Worm (Caenorhabditis elegans): ENCODE measurements around the gene psf-1.

The psf-1 gene

ce11 chrII:9967999-9968706 is at the start of gene psf-1, which contains the start of gene R53.4:
Gene psf-1, plus strand, starts transcription at chrII:9968673.
Gene R53.4, minus strand, starts transcription at chrII:9968049.
- TF ChIP-seq C17E4.6 (GFP tag; IDR thresholded peaks at IDR 0.05) (no peak), nfya-2 (GFP tag; IDR thresholded peaks at IDR 0.05) (no peak), ama-1 (optimal IDR thresholded peaks at IDR 0.05) (no peak), ama-1 (GFP tag; optimal IDR thresholded peaks at IDR 0.05) (no peak), cebp-2 (GFP tag; IDR thresholded peaks at IDR 0.05) (no peak), aptf-2 (GFP tag; conservative IDR thresholded peaks at IDR 0.05) (no peak), F37B4.10 (GFP tag; IDR thresholded peaks at IDR 0.05) (no peak), T26A5.8 (tag; optimal IDR thresholded peaks at IDR 0.05) (no peak), ztf-28 (GFP tag; IDR thresholded peaks at IDR 0.05) (peak; percentile 62; the same call in 1 of the 2 replicates), lin-54 (GFP tag; optimal IDR thresholded peaks at IDR 0.05) (peak; percentile 69), unc-62 (GFP tag; optimal IDR thresholded peaks at IDR 0.05) (no peak), dox-1 (GFP tag; IDR thresholded peaks at IDR 0.05) (peak; percentile 77), egl-44 (GFP tag; IDR thresholded peaks at IDR 0.05) (0 out of 2 replicates have a peak, but pooled peaks have one; percentile 15), gei-17 (GFP tag; optimal IDR thresholded peaks at IDR 0.05) (no peak), ekl-4 (GFP tag; IDR thresholded peaks at IDR 0.05) (no peak), Y67H2A.10 (GFP tag; conservative IDR thresholded peaks at IDR 0.05) (0 out of 2 replicates have a peak, but pooled peaks have one; percentile 11), B0336.3 (GFP tag; IDR thresholded peaks at IDR 0.05) (no peak), hlh-26 (GFP tag; conservative IDR thresholded peaks at IDR 0.05) (no peak), F10E7.11 (tag; optimal IDR thresholded peaks at IDR 0.05) (no peak), let-607 (tag; optimal IDR thresholded peaks at IDR 0.05) (no peak), athp-1 (tag; optimal IDR thresholded peaks at IDR 0.05) (no peak), rcor-1 (GFP tag; IDR thresholded peaks at IDR 0.05) (no peak), dpff-1 (tag; optimal IDR thresholded peaks at IDR 0.05) (no peak), Y79H2A.3 (GFP tag; conservative IDR thresholded peaks at IDR 0.05) (no peak), K11D2.4 (GFP tag; IDR thresholded peaks at IDR 0.05) (no peak), lin-35 (GFP tag; optimal IDR thresholded peaks at IDR 0.05) (no peak), F39B2.1 (GFP tag; IDR thresholded peaks at IDR 0.05) (no peak), snpc-4 (GFP tag; optimal IDR thresholded peaks at IDR 0.05) (no peak), snpc-4 (tag; optimal IDR thresholded peaks at IDR 0.05) (peak in 2 of 4 experiments; percentile 10 to 31), Y53F4B.3 (GFP tag; IDR thresholded peaks at IDR 0.05) (no peak), F55B11.4 (tag; optimal IDR thresholded peaks at IDR 0.05; ENCODE audit: borderline replicate concordance, insufficient read depth) (no peak), egl-18 (GFP tag; IDR thresholded peaks at IDR 0.05) (no peak), hlh-12 (tag; optimal IDR thresholded peaks at IDR 0.05) (no peak), nhr-80 (tag; optimal IDR thresholded peaks at IDR 0.05) (peak; percentile 20), attf-3 (GFP tag; conservative IDR thresholded peaks at IDR 0.05) (peak; percentile 60; the same call in 1 of the 2 replicates), hmg-1.2 (GFP tag; IDR thresholded peaks at IDR 0.05) (peak; percentile 46; the same call in 1 of the 2 replicates), him-1 (tag; optimal IDR thresholded peaks at IDR 0.05) (no peak), cebp-1 (GFP tag; IDR thresholded peaks at IDR 0.05) (no peak), cebp-1 (tag; optimal IDR thresholded peaks at IDR 0.05) (peak; percentile 37), ztf-3 (GFP tag; optimal IDR thresholded peaks at IDR 0.05) (no peak), tlf-1 (GFP tag; optimal IDR thresholded peaks at IDR 0.05) (no peak), lir-1 (GFP tag; conservative IDR thresholded peaks at IDR 0.05) (0 out of 2 replicates have a peak, but pooled peaks have one; percentile 32), pbrm-1 (GFP tag; IDR thresholded peaks at IDR 0.05) (no peak; the same call in 1 of the 2 replicates), hrde-1 (tag; optimal IDR thresholded peaks at IDR 0.05; ENCODE audit: borderline replicate concordance) (no peak), ztf-26 (tag; optimal IDR thresholded peaks at IDR 0.05) (no peak), ztf-22 (GFP tag; optimal IDR thresholded peaks at IDR 0.05) (no peak), repo-1 (tag; optimal IDR thresholded peaks at IDR 0.05) (no peak), ceh-27 (GFP tag; optimal IDR thresholded peaks at IDR 0.05) (peak; percentile 76)
